Worm (Caenorhabditis elegans) whole organism, L2 larva: ENCODE results near the gene F58H1.8.

Source experiments
- C34F6.9 ChIP-seq: fragments of 150-350 bp; optimal IDR thresholded peaks from 2 replicates; lab custom pipeline; 2014; ENCODE audit warnings: missing biosample characterization, missing genetic modification characterization
- F13H6.1 ChIP-seq: sonication (generic microtip); optimal IDR thresholded peaks from 2 replicates; lab custom pipeline; 2016; ENCODE audit warnings: missing genetic modification characterization, missing compliant biosample characterization
- Y55F3AM.14 ChIP-seq: fragments of 200-800 bp; sonication (Bioruptor generic); optimal IDR thresholded peaks from 2 replicates; lab custom pipeline; 2018; ENCODE audit warnings: mild to moderate bottlenecking, missing genetic modification characterization, missing compliant biosample characterization
- ZK546.5 ChIP-seq: sonication (generic microtip); optimal IDR thresholded peaks from 2 replicates; lab custom pipeline; 2017; ENCODE audit warnings: missing biosample characterization, missing genetic modification characterization
- alr-1 ChIP-seq: fragments of 150-350 bp; optimal IDR thresholded peaks from 2 replicates; lab custom pipeline; 2014; ENCODE audit warnings: missing biosample characterization, missing genetic modification characterization
- aly-2 ChIP-seq: fragments of 150-350 bp; optimal IDR thresholded peaks from 2 replicates; lab custom pipeline; 2014; ENCODE audit warnings: missing biosample characterization, missing genetic modification characterization
- ama-1 ChIP-seq: fragments of 150-350 bp; optimal IDR thresholded peaks from 2 replicates; lab custom pipeline; 2018; ENCODE audit warnings: inconsistent platforms
- blmp-1 ChIP-seq: sonication (generic microtip); optimal IDR thresholded peaks from 2 replicates; lab custom pipeline; 2017; ENCODE audit warnings: missing genetic modification characterization, mild to moderate bottlenecking, missing compliant biosample characterization, antibody characterized with exemption, moderate library complexity; ENCODE audit not compliant: insufficient read depth
- crh-2 ChIP-seq: sonication (generic microtip); optimal IDR thresholded peaks from 2 replicates; lab custom pipeline; 2017; ENCODE audit warnings: missing biosample characterization, missing genetic modification characterization
- elt-3 ChIP-seq: sonication (generic microtip); optimal IDR thresholded peaks from 2 replicates; lab custom pipeline; 2017; ENCODE audit warnings: missing biosample characterization, missing genetic modification characterization
- fos-1 ChIP-seq: fragments of 150-350 bp; optimal IDR thresholded peaks from 2 replicates; lab custom pipeline; 2014; ENCODE audit warnings: missing biosample characterization, missing genetic modification characterization
- gmeb-1 ChIP-seq: fragments of 150-350 bp; optimal IDR thresholded peaks from 2 replicates; lab custom pipeline; 2014; ENCODE audit warnings: missing biosample characterization, missing genetic modification characterization
- lin-13 ChIP-seq: fragments of 150-350 bp; optimal IDR thresholded peaks from 2 replicates; lab custom pipeline; 2014; ENCODE audit warnings: missing biosample characterization, missing genetic modification reagents, missing genetic modification characterization
- lin-39 ChIP-seq: fragments of 150-350 bp; optimal IDR thresholded peaks from 2 replicates; lab custom pipeline; 2014; ENCODE audit warnings: missing biosample characterization, missing genetic modification reagents, missing genetic modification characterization
- lsy-2 ChIP-seq, 2 experiments: fragments of 150-350 bp in 1 of 2; sonication (generic microtip) in 1 of 2; optimal IDR thresholded peaks; 2 replicates each; lab custom pipeline; 2014 to 2017; ENCODE audit warnings: missing biosample characterization in 2 of 2, missing genetic modification characterization in 2 of 2
- mab-5 ChIP-seq: fragments of 150-350 bp; optimal IDR thresholded peaks from 2 replicates; lab custom pipeline; 2014; ENCODE audit warnings: missing biosample characterization, missing genetic modification characterization
- mbf-1 ChIP-seq: sonication (generic microtip); optimal IDR thresholded peaks from 2 replicates; lab custom pipeline; 2017; ENCODE audit warnings: missing biosample characterization, missing genetic modification characterization
- nhr-10 ChIP-seq: sonication (generic microtip); optimal IDR thresholded peaks from 2 replicates; lab custom pipeline; 2017; ENCODE audit warnings: missing biosample characterization, missing genetic modification characterization
- nhr-11 ChIP-seq: fragments of 150-350 bp; optimal IDR thresholded peaks from 2 replicates; lab custom pipeline; 2014; ENCODE audit warnings: missing biosample characterization, missing genetic modification characterization
- nhr-12 ChIP-seq: fragments of 150-350 bp; optimal IDR thresholded peaks from 2 replicates; lab custom pipeline; 2014; ENCODE audit warnings: missing biosample characterization, missing genetic modification characterization
- nhr-129 ChIP-seq: fragments of 150-350 bp; optimal IDR thresholded peaks from 2 replicates; lab custom pipeline; 2014; ENCODE audit warnings: missing biosample characterization, missing genetic modification characterization
- nhr-21 ChIP-seq: fragments of 150-350 bp; optimal IDR thresholded peaks from 2 replicates; lab custom pipeline; 2014; ENCODE audit warnings: missing biosample characterization, missing genetic modification characterization
- nhr-23 ChIP-seq: fragments of 150-350 bp; optimal IDR thresholded peaks from 2 replicates; lab custom pipeline; 2014; ENCODE audit warnings: missing biosample characterization, missing genetic modification reagents, missing genetic modification characterization
- nhr-237 ChIP-seq: fragments of 150-350 bp; optimal IDR thresholded peaks from 2 replicates; lab custom pipeline; 2014; ENCODE audit warnings: missing biosample characterization, missing genetic modification characterization
- nhr-6 ChIP-seq: fragments of 150-350 bp; optimal IDR thresholded peaks from 2 replicates; lab custom pipeline; 2014; ENCODE audit warnings: missing biosample characterization, missing genetic modification characterization
- peb-1 ChIP-seq: fragments of 150-350 bp; optimal IDR thresholded peaks from 2 replicates; lab custom pipeline; 2014; ENCODE audit warnings: missing biosample characterization, missing genetic modification characterization
- skn-1 ChIP-seq: sonication (generic microtip); optimal IDR thresholded peaks from 2 replicates; lab custom pipeline; 2017; ENCODE audit warnings: missing biosample characterization, missing genetic modification characterization
- sma-9 ChIP-seq, 2 experiments: fragments of 150-350 bp in 1 of 2; sonication (generic microtip) in 1 of 2; optimal IDR thresholded peaks; 2 replicates each; lab custom pipeline; 2014 to 2016; ENCODE audit warnings: missing genetic modification characterization in 2 of 2, mild to moderate bottlenecking in 1 of 2, missing biosample characterization in 1 of 2, missing compliant biosample characterization in 1 of 2, missing genetic modification reagents in 1 of 2, moderate library complexity in 1 of 2
- snpc-4 ChIP-seq: fragments of 150-350 bp; optimal IDR thresholded peaks from 2 replicates; lab custom pipeline; 2014; ENCODE audit warnings: missing biosample characterization, missing genetic modification characterization
- unc-39 ChIP-seq: fragments of 150-350 bp; optimal IDR thresholded peaks from 2 replicates; lab custom pipeline; 2014; ENCODE audit warnings: missing biosample characterization, missing genetic modification characterization
- unc-55 ChIP-seq: fragments of 150-350 bp; sonication (generic microtip); optimal IDR thresholded peaks from 3 replicates; lab custom pipeline; 2014; ENCODE audit warnings: missing biosample characterization, missing genetic modification reagents, missing genetic modification characterization
- unc-62 ChIP-seq: fragments of 150-350 bp; optimal IDR thresholded peaks from 2 replicates; lab custom pipeline; 2014; ENCODE audit warnings: missing biosample characterization, missing genetic modification reagents, missing genetic modification characterization
- ztf-4 ChIP-seq: fragments of 150-350 bp; optimal IDR thresholded peaks from 2 replicates; lab custom pipeline; 2014; ENCODE audit warnings: missing biosample characterization, missing genetic modification characterization

F58H1.8 gene

ce11 chrV:11887988-11888499, 46.9 kb upstream of the F58H1.8 start, which contains the start of gene adh-1 (continued):
- no peak for TF ChIP-seq ZK546.5
- peak; percentile 1 for TF ChIP-seq lin-13 (GFP tag; lab: Kevin White, UChicago)
- TF ChIP-seq nhr-11, result no peak
- peak; percentile 98 for TF ChIP-seq sma-9 (GFP tag; optimal IDR thresholded peaks at IDR 0.05; lab: Kevin White, UChicago)
- TF ChIP-seq sma-9 (tag; optimal IDR thresholded peaks at IDR 0.05; lab: Kevin White, UChicago), result peak; percentile 72
- no peak for TF ChIP-seq unc-39
- no peak for TF ChIP-seq unc-55 (GFP tag; lab: Kevin White, UChicago)
- peak; percentile 81 for TF ChIP-seq crh-2 (tag; lab: Kevin White, UChicago)
- no peak for TF ChIP-seq nhr-10 (tag; lab: Kevin White, UChicago)
- TF ChIP-seq alr-1 (tag; lab: Kevin White, UChicago), result no peak
- TF ChIP-seq peb-1 (tag; lab: Kevin White, UChicago), result no peak
- TF ChIP-seq ama-1, result peak; percentile 96
- TF ChIP-seq nhr-23, result no peak
- no peak for TF ChIP-seq elt-3 (tag; lab: Kevin White, UChicago)
- no peak for TF ChIP-seq nhr-12
- TF ChIP-seq nhr-21 (tag; lab: Kevin White, UChicago), result peak; percentile 97
- peak; percentile 27 for TF ChIP-seq snpc-4 (tag; lab: Kevin White, UChicago)
- no peak for TF ChIP-seq ztf-4 (tag; lab: Kevin White, UChicago)
- TF ChIP-seq gmeb-1 (tag; lab: Kevin White, UChicago), result peak; percentile 62
- no peak for TF ChIP-seq lin-39 (tag; lab: Kevin White, UChicago)

DNA sequence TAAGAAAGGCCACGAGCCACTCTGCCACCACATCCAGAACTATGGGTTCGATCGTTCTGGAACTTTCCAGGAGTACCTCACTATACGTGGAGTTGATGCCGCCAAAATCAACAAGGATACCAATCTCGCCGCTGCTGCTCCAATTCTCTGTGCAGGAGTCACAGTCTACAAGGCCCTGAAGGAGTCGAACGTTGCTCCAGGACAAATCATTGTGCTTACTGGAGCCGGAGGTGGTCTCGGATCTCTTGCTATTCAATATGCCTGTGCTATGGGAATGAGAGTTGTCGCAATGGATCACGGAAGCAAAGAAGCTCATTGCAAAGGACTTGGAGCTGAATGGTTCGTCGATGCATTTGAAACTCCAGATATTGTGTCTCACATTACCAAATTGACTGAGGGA, 46.3 kb upstream of the F58H1.8 start:
- no peak for TF ChIP-seq nhr-237 (tag; lab: Kevin White, UChicago)
- no peak for TF ChIP-seq mbf-1
- TF ChIP-seq lin-13 (GFP tag; lab: Kevin White, UChicago), result peak; percentile 21
- TF ChIP-seq C34F6.9 (tag; lab: Kevin White, UChicago), result no peak

DNA sequence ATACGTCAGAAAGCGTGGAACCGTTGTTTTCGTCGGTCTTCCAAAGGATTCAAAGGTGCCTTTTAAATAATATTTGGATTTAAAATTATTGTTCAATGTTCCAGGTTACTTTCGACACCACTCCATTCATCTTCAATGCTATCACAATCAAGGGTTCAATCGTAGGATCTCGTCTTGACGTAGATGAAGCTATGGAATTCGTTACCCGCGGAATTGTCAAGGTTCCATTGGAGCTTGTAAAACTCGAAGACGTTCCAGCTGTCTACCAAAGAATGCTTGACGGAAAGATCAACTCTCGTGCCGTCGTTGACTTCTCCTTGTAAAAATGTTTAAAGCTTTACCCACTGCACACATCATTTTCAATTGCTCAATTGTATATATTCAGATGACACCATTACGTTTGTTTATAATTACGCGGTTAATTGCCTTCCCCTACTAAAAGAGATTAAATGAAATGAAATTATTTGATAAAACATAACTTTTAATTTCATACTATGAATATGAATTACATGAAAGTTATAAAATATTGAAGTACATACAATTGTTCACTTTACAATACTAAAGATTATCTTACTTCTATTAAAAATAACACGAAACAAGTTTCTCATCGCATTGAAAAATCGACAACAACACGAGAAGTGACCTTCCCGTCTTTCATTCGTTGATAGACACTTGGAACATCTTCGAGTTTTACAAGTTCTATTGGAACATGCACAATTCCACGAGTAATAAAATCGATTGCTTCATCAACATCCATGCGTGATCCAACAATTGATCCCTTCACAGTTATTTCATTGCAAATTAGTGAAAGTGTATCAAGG, 45.6 kb upstream of the F58H1.8 start:
- TF ChIP-seq nhr-129, result peak; percentile 53
- peak; percentile 7 for TF ChIP-seq nhr-21 (tag; lab: Kevin White, UChicago)
- TF ChIP-seq lin-13 (GFP tag; lab: Kevin White, UChicago), result peak; percentile 14
- no peak for TF ChIP-seq aly-2 (tag; lab: Kevin White, UChicago)
- peak; percentile 21 for TF ChIP-seq mab-5 (tag; lab: Kevin White, UChicago)
- peak; percentile 62 for TF ChIP-seq Y55F3AM.14
- peak; percentile 9 for TF ChIP-seq crh-2 (tag; lab: Kevin White, UChicago)
- TF ChIP-seq nhr-6 (tag; lab: Kevin White, UChicago), result peak; percentile 62
- TF ChIP-seq unc-62 (GFP tag; lab: Kevin White, UChicago), result no peak
- peak; percentile 45 for TF ChIP-seq blmp-1 (tag; lab: Kevin White, UChicago)
- peak; percentile 60 for TF ChIP-seq ztf-4 (tag; lab: Kevin White, UChicago)
- TF ChIP-seq fos-1, result peak; percentile 33
- TF ChIP-seq ama-1, result peak; percentile 56
- TF ChIP-seq lsy-2 (tag; optimal IDR thresholded peaks at IDR 0.05; lab: Kevin White, UChicago), result peak in 1 of 2 experiments; percentile 70
- no peak for TF ChIP-seq F13H6.1 (tag; lab: Kevin White, UChicago)
- peak; percentile 52 for TF ChIP-seq gmeb-1 (tag; lab: Kevin White, UChicago)
- no peak for TF ChIP-seq skn-1 (tag; lab: Kevin White, UChicago)
- TF ChIP-seq sma-9 (GFP tag; optimal IDR thresholded peaks at IDR 0.05; lab: Kevin White, UChicago), result peak; percentile 41
- TF ChIP-seq sma-9 (tag; optimal IDR thresholded peaks at IDR 0.05; lab: Kevin White, UChicago), result no peak

ce11 chrV:11891143-11891862, 43.6 kb upstream of the F58H1.8 start, which contains the start of the genes sodh-2 and srx-76:
Gene sodh-2 (minus strand): TSS chrV:11891243.
Gene srx-76 (plus strand): TSS chrV:11891812.
- TF ChIP-seq skn-1 (tag; lab: Kevin White, UChicago) (no peak), unc-39 (no peak), nhr-21 (tag; lab: Kevin White, UChicago) (no peak), unc-55 (GFP tag; lab: Kevin White, UChicago) (no peak)
